Fruit fly (Drosophila melanogaster) whole organism, embryonic: ENCODE measurements around the gene Cpr66Cb.

Source experiments
- Atf3 ChIP-seq: fragments of 200-800 bp; sonication (Bioruptor generic); optimal IDR thresholded peaks from 3 replicates; lab custom pipeline; 2016; ENCODE audit warnings: missing biosample characterization, missing genetic modification characterization
- B-H1 ChIP-seq: fragments of 200-800 bp; sonication (Bioruptor generic); IDR thresholded peaks from 3 replicates; pipeline ENCODE4 v1.3.6; 2022; ENCODE audit warnings: missing biosample characterization, missing genetic modification characterization
- CG10543 ChIP-seq: fragments of 200-800 bp; sonication (Bioruptor generic); optimal IDR thresholded peaks from 3 replicates; lab custom pipeline; 2017; ENCODE audit warnings: missing biosample characterization, mild to moderate bottlenecking, missing genetic modification characterization, moderate library complexity
- CG10959 ChIP-seq: fragments of 200-800 bp; sonication (Bioruptor generic); IDR thresholded peaks from 2 replicates; pipeline ENCODE4 v1.3.6; 2022; ENCODE audit warnings: missing biosample characterization, missing genetic modification characterization
- CG10979 ChIP-seq: fragments of 200-800 bp; sonication (Bioruptor generic); optimal IDR thresholded peaks from 2 replicates; lab custom pipeline; 2018; ENCODE audit warnings: missing biosample characterization, mild to moderate bottlenecking, missing genetic modification characterization, moderate library complexity
- CG11456 ChIP-seq: fragments of 200-800 bp; sonication (Bioruptor generic); IDR thresholded peaks from 3 replicates; pipeline ENCODE4 v1.3.6; 2022; ENCODE audit warnings: missing biosample characterization, missing genetic modification characterization
- CG11695 ChIP-seq: fragments of 200-800 bp; sonication (Bioruptor generic); IDR thresholded peaks from 3 replicates; pipeline ENCODE4 v1.3.6; 2022; ENCODE audit warnings: missing biosample characterization, missing genetic modification characterization
- CG12071 ChIP-seq: fragments of 200-800 bp; sonication (Bioruptor generic); optimal IDR thresholded peaks from 3 replicates; lab custom pipeline; 2018; ENCODE audit warnings: missing biosample characterization, mild to moderate bottlenecking, missing genetic modification characterization
- CG12769 ChIP-seq: fragments of 200-800 bp; sonication (Bioruptor generic); optimal IDR thresholded peaks from 2 replicates; lab custom pipeline; 2019; ENCODE audit warnings: missing biosample characterization, mild to moderate bottlenecking, missing genetic modification characterization, moderate library complexity
- CG15269 ChIP-seq: fragments of 200-800 bp; sonication (Bioruptor generic); optimal IDR thresholded peaks from 2 replicates; lab custom pipeline; 2018; ENCODE audit warnings: missing biosample characterization, mild to moderate bottlenecking, missing genetic modification characterization, moderate library complexity
- CG30403 ChIP-seq: fragments of 200-800 bp; sonication (Bioruptor generic); optimal IDR thresholded peaks from 3 replicates; lab custom pipeline; 2016; ENCODE audit warnings: missing biosample characterization, missing genetic modification characterization
- CG3065 ChIP-seq: fragments of 200-800 bp; sonication (Bioruptor generic); optimal IDR thresholded peaks from 2 replicates; lab custom pipeline; 2016; ENCODE audit warnings: missing biosample characterization, missing genetic modification characterization
- CG31388 ChIP-seq: fragments of 200-800 bp; sonication (Bioruptor generic); optimal IDR thresholded peaks from 2 replicates; lab custom pipeline; 2016; ENCODE audit warnings: missing biosample characterization, missing genetic modification characterization
- CG34376 ChIP-seq: fragments of 200-800 bp; sonication (Bioruptor generic); optimal IDR thresholded peaks from 2 replicates; lab custom pipeline; 2018; ENCODE audit warnings: missing biosample characterization, mild to moderate bottlenecking, missing genetic modification characterization
- CG4328 ChIP-seq: fragments of 200-800 bp; sonication (Bioruptor generic); optimal IDR thresholded peaks from 3 replicates; lab custom pipeline; 2017; ENCODE audit warnings: missing biosample characterization, missing genetic modification reagents, missing genetic modification characterization
- CG6813 ChIP-seq: fragments of 200-800 bp; sonication (Bioruptor generic); optimal IDR thresholded peaks from 2 replicates; lab custom pipeline; 2017; ENCODE audit warnings: missing biosample characterization, missing genetic modification characterization, mild to moderate bottlenecking, moderate library complexity, missing genetic modification reagents
- CG8944 ChIP-seq: fragments of 200-800 bp; sonication (Bioruptor generic); optimal IDR thresholded peaks from 3 replicates; lab custom pipeline; 2016; ENCODE audit warnings: missing biosample characterization, missing genetic modification characterization
- CG9817 ChIP-seq: fragments of 200-800 bp; sonication (Bioruptor generic); optimal IDR thresholded peaks from 2 replicates; lab custom pipeline; 2018; ENCODE audit warnings: missing biosample characterization, mild to moderate bottlenecking, missing genetic modification characterization, moderate library complexity
- CG9876 ChIP-seq: fragments of 200-800 bp; sonication (Bioruptor generic); optimal IDR thresholded peaks from 2 replicates; lab custom pipeline; 2016; ENCODE audit warnings: missing biosample characterization, missing genetic modification characterization
- CG9932 ChIP-seq: fragments of 200-800 bp; sonication (Bioruptor generic); IDR thresholded peaks from 2 replicates; pipeline ENCODE4 v1.3.6; 2022; ENCODE audit warnings: missing biosample characterization, missing genetic modification characterization
- CrebB ChIP-seq: fragments of 200-800 bp; sonication (Bioruptor generic); optimal IDR thresholded peaks from 3 replicates; lab custom pipeline; 2018; ENCODE audit warnings: missing biosample characterization, mild to moderate bottlenecking, missing genetic modification characterization
- Dfd ChIP-seq, 2 experiments: fragments of >200 bp; optimal IDR thresholded peaks; 2 replicates each; lab custom pipeline; 2017; ENCODE audit warnings: missing biosample characterization in 2 of 2, missing genetic modification characterization in 2 of 2
- Fer2 ChIP-seq: fragments of 200-800 bp; sonication (Bioruptor generic); optimal IDR thresholded peaks from 2 replicates; lab custom pipeline; 2018; ENCODE audit warnings: missing biosample characterization, mild to moderate bottlenecking, missing genetic modification characterization, moderate library complexity
- Gug ChIP-seq: fragments of 200-800 bp; sonication (Bioruptor generic); IDR thresholded peaks from 4 replicates; pipeline ENCODE4 v1.3.6; 2022; ENCODE audit warnings: missing biosample characterization, missing genetic modification characterization
- H15 ChIP-seq: fragments of 200-800 bp; sonication (Bioruptor generic); IDR thresholded peaks from 3 replicates; pipeline ENCODE4 v1.3.6; 2022; ENCODE audit warnings: missing biosample characterization, missing genetic modification characterization
- HLH54F ChIP-seq: fragments of 200-800 bp; sonication (Bioruptor generic); optimal IDR thresholded peaks from 3 replicates; lab custom pipeline; 2016; ENCODE audit warnings: missing biosample characterization, missing genetic modification characterization
- Hr39 ChIP-seq: fragments of >200 bp; optimal IDR thresholded peaks from 2 replicates; lab custom pipeline; 2017
- NC2α ChIP-seq: fragments of 200-800 bp; sonication (Bioruptor generic); optimal IDR thresholded peaks from 2 replicates; lab custom pipeline; 2016; ENCODE audit warnings: missing biosample characterization, missing genetic modification characterization
- Oli ChIP-seq: fragments of 200-800 bp; sonication (Bioruptor generic); optimal IDR thresholded peaks from 2 replicates; lab custom pipeline; 2018; ENCODE audit warnings: missing biosample characterization, mild to moderate bottlenecking, missing genetic modification characterization, moderate library complexity
- Opbp ChIP-seq: fragments of 200-800 bp; sonication (Bioruptor generic); IDR thresholded peaks from 3 replicates; pipeline ENCODE4 v1.3.6; 2022; ENCODE audit warnings: missing biosample characterization, missing genetic modification characterization; ENCODE audit not compliant: partially characterized antibody
- Optix ChIP-seq: fragments of 200-800 bp; sonication (Bioruptor generic); IDR thresholded peaks from 3 replicates; pipeline ENCODE4 v1.3.6; 2022; ENCODE audit warnings: missing biosample characterization, missing genetic modification characterization
- Pdp1 ChIP-seq, 2 experiments: fragments of 200-800 bp; sonication (Bioruptor generic); optimal IDR thresholded peaks; 3 replicates each; lab custom pipeline; 2016; ENCODE audit warnings: missing biosample characterization in 2 of 2, missing genetic modification characterization in 2 of 2, mild to moderate bottlenecking in 1 of 2, moderate library complexity in 1 of 2
- Vsx1 ChIP-seq: fragments of 200-800 bp; sonication (Bioruptor generic); optimal IDR thresholded peaks from 2 replicates; lab custom pipeline; 2017; ENCODE audit warnings: missing biosample characterization, mild to moderate bottlenecking, missing genetic modification characterization, missing genetic modification reagents
- ap ChIP-seq: fragments of 200-800 bp; sonication (Bioruptor generic); IDR thresholded peaks from 2 replicates; pipeline ENCODE4 v1.3.6; 2022; ENCODE audit warnings: missing biosample characterization, missing genetic modification characterization
- bcd ChIP-seq: fragments of 200-800 bp; sonication (Bioruptor generic); optimal IDR thresholded peaks from 2 replicates; lab custom pipeline; 2017; ENCODE audit warnings: missing biosample characterization, mild to moderate bottlenecking, missing genetic modification characterization
- crc ChIP-seq: fragments of 200-800 bp; sonication (Bioruptor generic); optimal IDR thresholded peaks from 2 replicates; lab custom pipeline; 2016; ENCODE audit warnings: missing biosample characterization, missing genetic modification characterization
- cwo ChIP-seq: fragments of 200-800 bp; sonication (Bioruptor generic); optimal IDR thresholded peaks from 3 replicates; lab custom pipeline; 2017; ENCODE audit warnings: missing biosample characterization, missing genetic modification characterization, mild to moderate bottlenecking, moderate library complexity, missing genetic modification reagents
- dan ChIP-seq: fragments of 200-800 bp; sonication (Bioruptor generic); IDR thresholded peaks from 2 replicates; pipeline ENCODE4 v1.3.6; 2022; ENCODE audit warnings: missing biosample characterization, missing genetic modification characterization
- emc ChIP-seq: fragments of 200-800 bp; sonication (Bioruptor generic); optimal IDR thresholded peaks from 2 replicates; lab custom pipeline; 2016; ENCODE audit warnings: missing biosample characterization, missing genetic modification characterization
- grau ChIP-seq: fragments of 200-800 bp; optimal IDR thresholded peaks from 3 replicates; lab custom pipeline; 2019; ENCODE audit warnings: missing biosample characterization, mild to moderate bottlenecking, missing genetic modification characterization, moderate library complexity
- grn ChIP-seq: fragments of 200-800 bp; sonication (Bioruptor generic); optimal IDR thresholded peaks from 3 replicates; lab custom pipeline; 2017; ENCODE audit warnings: missing biosample characterization, missing genetic modification characterization
- insv ChIP-seq, 2 experiments: fragments of 200-800 bp; sonication (Bioruptor generic); optimal IDR thresholded peaks; 3 replicates each; lab custom pipeline; 2016 to 2018; ENCODE audit warnings: missing biosample characterization in 2 of 2, missing genetic modification characterization in 2 of 2
- jumu ChIP-seq: fragments of 200-800 bp; sonication (Bioruptor generic); optimal IDR thresholded peaks from 3 replicates; lab custom pipeline; 2016; ENCODE audit warnings: missing biosample characterization, missing genetic modification characterization
- knrl ChIP-seq: fragments of 200-800 bp; sonication (Bioruptor generic); IDR thresholded peaks from 3 replicates; pipeline ENCODE4 v1.3.6; 2022; ENCODE audit warnings: missing biosample characterization, missing genetic modification characterization; ENCODE audit not compliant: partially characterized antibody
- lilli ChIP-seq: fragments of 200-800 bp; sonication (Bioruptor generic); optimal IDR thresholded peaks from 3 replicates; lab custom pipeline; 2016; ENCODE audit warnings: missing biosample characterization, missing genetic modification characterization
- lmd ChIP-seq: fragments of 200-800 bp; sonication (Bioruptor generic); IDR thresholded peaks from 2 replicates; pipeline ENCODE4 v1.3.6; 2022; ENCODE audit warnings: missing biosample characterization, missing genetic modification characterization
- onecut ChIP-seq: fragments of 200-800 bp; sonication (Bioruptor generic); IDR thresholded peaks from 2 replicates; pipeline ENCODE4 v1.3.6; 2022; ENCODE audit warnings: missing biosample characterization, missing genetic modification characterization
- ranshi ChIP-seq: fragments of 200-800 bp; sonication (Bioruptor generic); IDR thresholded peaks from 2 replicates; pipeline ENCODE4 v1.3.6; 2022; ENCODE audit warnings: missing biosample characterization, missing genetic modification characterization
- repo ChIP-seq: fragments of 200-800 bp; sonication (Bioruptor generic); optimal IDR thresholded peaks from 2 replicates; lab custom pipeline; 2016; ENCODE audit warnings: missing biosample characterization, missing genetic modification characterization
- schlank ChIP-seq: fragments of 200-800 bp; sonication (Bioruptor generic); optimal IDR thresholded peaks from 2 replicates; lab custom pipeline; 2018; ENCODE audit warnings: missing biosample characterization, mild to moderate bottlenecking, missing genetic modification characterization
- sens ChIP-seq: fragments of 200-800 bp; sonication (Bioruptor generic); peaks from one replicate; lab custom pipeline; 2016; ENCODE audit warnings: missing biosample characterization, missing genetic modification characterization
- sna ChIP-seq: fragments of 200-800 bp; sonication (Bioruptor generic); IDR thresholded peaks from 2 replicates; pipeline ENCODE4 v1.3.6; 2022; ENCODE audit warnings: missing biosample characterization, missing genetic modification characterization; ENCODE audit not compliant: partially characterized antibody
- vnd ChIP-seq: fragments of 200-800 bp; sonication (Bioruptor generic); IDR thresholded peaks from 3 replicates; pipeline ENCODE4 v1.3.6; 2022; ENCODE audit warnings: missing biosample characterization, missing genetic modification characterization; ENCODE audit not compliant: partially characterized antibody

Gene Cpr66Cb

DNA sequence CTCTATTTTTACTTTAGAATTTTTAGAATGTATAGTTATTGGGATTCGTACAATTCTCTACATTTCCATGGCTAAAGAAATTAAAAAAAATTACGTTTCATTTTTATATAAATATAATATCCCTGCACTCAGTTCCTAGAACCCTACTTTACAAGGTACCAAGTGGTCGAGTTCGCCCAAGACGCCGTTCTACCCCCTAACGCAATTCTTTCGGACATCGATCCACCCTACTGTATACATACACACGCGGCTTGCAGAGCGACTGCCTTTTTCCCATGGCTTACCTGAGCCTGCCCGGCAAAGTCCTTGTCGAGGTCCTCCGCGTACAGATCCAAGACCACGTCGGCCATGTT is 21.7 kb upstream of the Cpr66Cb start (continued):
- TF ChIP-seq Pdp1 (GFP tag; optimal IDR thresholded peaks at IDR 0.05; lab: Kevin White, UChicago), result no peak
- TF ChIP-seq cwo (GFP tag; lab: Kevin White, UChicago), result no peak
- no peak for TF ChIP-seq CG12769 (tag; lab: Kevin White, UChicago)
- TF ChIP-seq CG11695 (GFP tag; lab: Robert Waterston, UW), result no peak
- no peak for TF ChIP-seq CG3065
- peak; percentile 32 for TF ChIP-seq CG15269 (tag; lab: Kevin White, UChicago)
- TF ChIP-seq CG10979, result no peak
- no peak for TF ChIP-seq CG8944 (GFP tag; lab: Kevin White, UChicago)
- no peak for TF ChIP-seq bcd (GFP tag; lab: Kevin White, UChicago)
- TF ChIP-seq CG10543 (GFP tag; lab: Kevin White, UChicago), result no peak
- TF ChIP-seq knrl (GFP tag; lab: Robert Waterston, UW), result no peak
- TF ChIP-seq schlank (tag; lab: Kevin White, UChicago), result no peak
- TF ChIP-seq Atf3, result no peak
- TF ChIP-seq CG10959, result no peak
- TF ChIP-seq grn, result no peak
- TF ChIP-seq Hr39 (lab: Kevin White, UChicago), result no peak
- TF ChIP-seq CG11456 (GFP tag; lab: Robert Waterston, UW), result no peak; the same call in 2 of the 3 replicates
- no peak for TF ChIP-seq CG9876
- TF ChIP-seq insv (GFP tag; optimal IDR thresholded peaks at IDR 0.05; lab: Kevin White, UChicago), result no peak
- no peak for TF ChIP-seq Dfd (GFP tag; optimal IDR thresholded peaks at IDR 0.05; lab: Kevin White, UChicago)
- no peak for TF ChIP-seq Opbp (GFP tag; lab: Robert Waterston, UW)
- TF ChIP-seq CG9817 (tag; lab: Kevin White, UChicago), result no peak
- no peak for TF ChIP-seq CG4328 (GFP tag; lab: Kevin White, UChicago)
- TF ChIP-seq onecut (GFP tag; lab: Robert Waterston, UW), result peak; percentile 44
- TF ChIP-seq CG9932 (GFP tag; lab: Robert Waterston, UW), result peak; percentile 56
- no peak for TF ChIP-seq repo (GFP tag; lab: Kevin White, UChicago)
- no peak for TF ChIP-seq Oli
- TF ChIP-seq CG34376 (GFP tag; lab: Kevin White, UChicago), result no peak
- TF ChIP-seq CG6813 (GFP tag; lab: Kevin White, UChicago), result no peak
- TF ChIP-seq NC2α (GFP tag; lab: Kevin White, UChicago), result no peak
- TF ChIP-seq CG31388 (GFP tag; lab: Kevin White, UChicago), result no peak
- no peak for TF ChIP-seq HLH54F (GFP tag; lab: Kevin White, UChicago)
- TF ChIP-seq Gug (GFP tag; lab: Robert Waterston, UW), result peak; percentile 15; the same call in 1 of the 4 replicates
- no peak for TF ChIP-seq CG12071 (GFP tag; lab: Kevin White, UChicago)
- peak; percentile 14 for TF ChIP-seq grau (tag; lab: Kevin White, UChicago)
- no peak for TF ChIP-seq H15
- 0 out of 2 replicates have a peak, but pooled peaks have one; percentile 36 for TF ChIP-seq ranshi
- no peak for TF ChIP-seq Vsx1 (GFP tag; lab: Kevin White, UChicago)
- no peak for TF ChIP-seq CG30403 (GFP tag; lab: Kevin White, UChicago)
- TF ChIP-seq B-H1 (GFP tag; lab: Robert Waterston, UW), result no peak
- TF ChIP-seq sens (GFP tag; lab: Kevin White, UChicago), result no peak
- no peak for TF ChIP-seq vnd (GFP tag; lab: Robert Waterston, UW)
- peak; percentile 53 for TF ChIP-seq lilli
- no peak for TF ChIP-seq Fer2 (tag; lab: Kevin White, UChicago)
- peak; percentile 44 for TF ChIP-seq lmd (GFP tag; lab: Robert Waterston, UW)
- TF ChIP-seq Optix (GFP tag; lab: Robert Waterston, UW), result no peak
- TF ChIP-seq emc (GFP tag; lab: Kevin White, UChicago), result no peak
- TF ChIP-seq CrebB (tag; lab: Kevin White, UChicago), result peak; percentile 11
- TF ChIP-seq sna (GFP tag; lab: Robert Waterston, UW), result no peak
- no peak for TF ChIP-seq dan (GFP tag; lab: Robert Waterston, UW)
- no peak for TF ChIP-seq crc (GFP tag; lab: Kevin White, UChicago)
- no peak for TF ChIP-seq jumu (GFP tag; lab: Kevin White, UChicago)
- TF ChIP-seq ap, result no peak
